Worm (Caenorhabditis elegans): ENCODE measurements around the gene nhr-48.

The nhr-48 gene

ce11 chrX:15731668-15732067 lies 23.7 kb downstream of the nhr-48 start, which contains the start of gene lin-15A:
TSS of gene lin-15A (plus strand) at chrX:15731968.
- TF ChIP-seq ceh-48 (tag; optimal IDR thresholded peaks at IDR 0.05), result no peak
- TF ChIP-seq sox-2 (GFP tag; IDR thresholded peaks at IDR 0.05), result no peak
- no peak for TF ChIP-seq ceh-14 (tag; optimal IDR thresholded peaks at IDR 0.05)
- no peak for TF ChIP-seq fkh-10 (GFP tag; optimal IDR thresholded peaks at IDR 0.05)
- TF ChIP-seq pax-1 (tag; optimal IDR thresholded peaks at IDR 0.05), result no peak
- no peak for TF ChIP-seq ceh-22 (tag; optimal IDR thresholded peaks at IDR 0.05)

- peak; percentile 63 for TF ChIP-seq ceh-48 (tag; optimal IDR thresholded peaks at IDR 0.05)
- TF ChIP-seq sdc-2 (tag; optimal IDR thresholded peaks at IDR 0.05), result peak; percentile 98
- no peak for TF ChIP-seq rnt-1 (tag; optimal IDR thresholded peaks at IDR 0.05)
- peak; percentile 21 for TF ChIP-seq dve-1 (tag; optimal IDR thresholded peaks at IDR 0.05)
- peak; percentile 31 for TF ChIP-seq ceh-31 (tag; optimal IDR thresholded peaks at IDR 0.05)
- peak; percentile 16; the same call in 1 of the 2 replicates for TF ChIP-seq sox-2 (GFP tag; IDR thresholded peaks at IDR 0.05)
- TF ChIP-seq T23F11.4 (GFP tag; optimal IDR thresholded peaks at IDR 0.05), result no peak
- TF ChIP-seq ceh-24 (tag; optimal IDR thresholded peaks at IDR 0.05), result no peak
- TF ChIP-seq nfya-1 (tag; optimal IDR thresholded peaks at IDR 0.05), result peak; percentile 41
Observed at ce11 chrX:15736419-15736818, 28.4 kb downstream of the nhr-48 start.

ce11 chrX:15740526-15740925 lies 32.5 kb downstream of the nhr-48 start, which contains the start of gene srg-64:
TSS of gene srg-64 (minus strand) at chrX:15740626.
- no peak for TF ChIP-seq C38D4.7 (GFP tag; optimal IDR thresholded peaks at IDR 0.05)
- TF ChIP-seq pat-9 (tag; optimal IDR thresholded peaks at IDR 0.05), result no peak
- TF ChIP-seq C08G9.2 (tag; optimal IDR thresholded peaks at IDR 0.05), result no peak
- no peak for TF ChIP-seq ceh-18 (tag; optimal IDR thresholded peaks at IDR 0.05)
- TF ChIP-seq unc-3 (GFP tag; conservative IDR thresholded peaks at IDR 0.05), result no peak
- TF ChIP-seq unc-3 (tag; optimal IDR thresholded peaks at IDR 0.05), result no peak
- TF ChIP-seq lin-11 (tag; optimal IDR thresholded peaks at IDR 0.05), result no peak
- no peak for TF ChIP-seq sdc-2 (tag; optimal IDR thresholded peaks at IDR 0.05)
- TF ChIP-seq unc-42 (tag; optimal IDR thresholded peaks at IDR 0.05), result no peak
- TF ChIP-seq T23F11.4 (GFP tag; optimal IDR thresholded peaks at IDR 0.05), result no peak
- TF ChIP-seq eyg-1 (tag; optimal IDR thresholded peaks at IDR 0.05), result no peak
- TF ChIP-seq ceh-9 (tag; optimal IDR thresholded peaks at IDR 0.05), result no peak

- peak; percentile 23 for TF ChIP-seq tbx-7 (tag; optimal IDR thresholded peaks at IDR 0.05)
- peak; percentile 72 for TF ChIP-seq ahr-1 (tag; optimal IDR thresholded peaks at IDR 0.05)
- peak; percentile 84 for TF ChIP-seq fkh-6 (tag; optimal IDR thresholded peaks at IDR 0.05)
- peak; percentile 85 for TF ChIP-seq C38D4.7 (GFP tag; optimal IDR thresholded peaks at IDR 0.05)
- TF ChIP-seq pha-2 (tag; optimal IDR thresholded peaks at IDR 0.05), result peak; percentile 82
- TF ChIP-seq pag-3 (tag; optimal IDR thresholded peaks at IDR 0.05; ENCODE audit: borderline replicate concordance), result peak; percentile 53
- peak; percentile 86 for TF ChIP-seq ceh-34 (tag; optimal IDR thresholded peaks at IDR 0.05)
- TF ChIP-seq nfya-1 (tag; optimal IDR thresholded peaks at IDR 0.05), result peak; percentile 74
- TF ChIP-seq npax-4 (tag; optimal IDR thresholded peaks at IDR 0.05), result peak; percentile 77
- peak; percentile 86 for TF ChIP-seq pat-9 (tag; optimal IDR thresholded peaks at IDR 0.05)
- TF ChIP-seq ceh-6 (GFP tag; optimal IDR thresholded peaks at IDR 0.05), result peak; percentile 85
- peak; percentile 91 for TF ChIP-seq ceh-19 (GFP tag; optimal IDR thresholded peaks at IDR 0.05)
- TF ChIP-seq pqm-1 (tag; optimal IDR thresholded peaks at IDR 0.05), result peak; percentile 84
- TF ChIP-seq ttx-3 (tag; optimal IDR thresholded peaks at IDR 0.05), result peak; percentile 88
- peak; percentile 90 for TF ChIP-seq gmeb-2 (tag; optimal IDR thresholded peaks at IDR 0.05)
- peak; percentile 90 for TF ChIP-seq elt-2 (tag; optimal IDR thresholded peaks at IDR 0.05)
- TF ChIP-seq hlh-13 (GFP tag; optimal IDR thresholded peaks at IDR 0.05), result peak; percentile 71
- no peak for TF ChIP-seq ama-1 (optimal IDR thresholded peaks at IDR 0.05)
- TF ChIP-seq syd-9 (tag; optimal IDR thresholded peaks at IDR 0.05), result peak; percentile 77
- peak; percentile 80 for TF ChIP-seq rnt-1 (tag; optimal IDR thresholded peaks at IDR 0.05)
- TF ChIP-seq ztf-16 (tag; optimal IDR thresholded peaks at IDR 0.05), result peak; percentile 92
- peak; percentile 91 for TF ChIP-seq sox-4 (tag; optimal IDR thresholded peaks at IDR 0.05)
- peak; percentile 79 for TF ChIP-seq unc-86 (tag; optimal IDR thresholded peaks at IDR 0.05)
- peak; percentile 79 for TF ChIP-seq C08G9.2 (tag; optimal IDR thresholded peaks at IDR 0.05)
- TF ChIP-seq elt-4 (tag; optimal IDR thresholded peaks at IDR 0.05), result no peak
- TF ChIP-seq hlh-6 (tag; optimal IDR thresholded peaks at IDR 0.05), result peak; percentile 90
- TF ChIP-seq madf-2 (tag; optimal IDR thresholded peaks at IDR 0.05), result peak; percentile 83
- no peak for TF ChIP-seq pros-1 (tag; optimal IDR thresholded peaks at IDR 0.05)
- peak; percentile 39 for TF ChIP-seq ceh-30 (tag; optimal IDR thresholded peaks at IDR 0.05)
- TF ChIP-seq ets-4 (tag; optimal IDR thresholded peaks at IDR 0.05), result peak; percentile 48
- peak; percentile 83 for TF ChIP-seq lin-11 (tag; optimal IDR thresholded peaks at IDR 0.05)
Observed at ce11 chrX:15741852-15742251, 33.8 kb downstream of the nhr-48 start.

All from whole organism, late embryonic.